Fruit fly (Drosophila melanogaster): ENCODE data around the gene CG6282.
A peak's percentile ranks its signal among the peaks of the same experiment; 100 is the strongest.

The CG6282 gene

dm6 chr3L:8628964-8629363 lies 24.5 kb downstream of the CG6282 start (continued):
- peak; percentile 34 for TF ChIP-seq CG12104 (GFP tag; optimal IDR thresholded peaks at IDR 0.05)
- TF ChIP-seq pho (GFP tag; optimal IDR thresholded peaks at IDR 0.05): no peak
- peak; percentile 58; the same call in 2 of the 3 replicates for TF ChIP-seq Mrtf (GFP tag; IDR thresholded peaks at IDR 0.05)
- TF ChIP-seq cas (GFP tag; IDR thresholded peaks at IDR 0.05): 0 out of 2 replicates have a peak, but pooled peaks have one; percentile 11
- TF ChIP-seq CG30403 (GFP tag; optimal IDR thresholded peaks at IDR 0.05): peak; percentile 8
- peak; percentile 74 for TF ChIP-seq CG10267 (tag; optimal IDR thresholded peaks at IDR 0.05)
- TF ChIP-seq CG10147 (GFP tag; optimal IDR thresholded peaks at IDR 0.05): peak; percentile 66
- TF ChIP-seq ac (GFP tag; optimal IDR thresholded peaks at IDR 0.05): no peak
- peak in 1 of 3 experiments; percentile 51 for TF ChIP-seq Stat92E (GFP tag; optimal IDR thresholded peaks at IDR 0.05)
- TF ChIP-seq CG10543 (GFP tag; optimal IDR thresholded peaks at IDR 0.05): peak; percentile 30
- TF ChIP-seq CG11504 (tag; optimal IDR thresholded peaks at IDR 0.05): peak; percentile 82
- peak; percentile 61 for TF ChIP-seq CG4424 (GFP tag; optimal IDR thresholded peaks at IDR 0.05)
- no peak for TF ChIP-seq Dad (GFP tag; optimal IDR thresholded peaks at IDR 0.05)
- peak; percentile 47; the same call in 1 of the 2 replicates for TF ChIP-seq NFAT (GFP tag; IDR thresholded peaks at IDR 0.05)
- no peak for TF ChIP-seq Lhr (GFP tag; optimal IDR thresholded peaks at IDR 0.05)
- peak; percentile 68 for TF ChIP-seq Sox102F (GFP tag; optimal IDR thresholded peaks at IDR 0.05)
- peak; percentile 82 for TF ChIP-seq CG34422 (GFP tag; IDR thresholded peaks at IDR 0.05)
- no peak for TF ChIP-seq hth (optimal IDR thresholded peaks at IDR 0.05)
- TF ChIP-seq CG12391 (tag; optimal IDR thresholded peaks at IDR 0.05): peak; percentile 63
- TF ChIP-seq Meics (GFP tag; optimal IDR thresholded peaks at IDR 0.05): peak; percentile 59
- TF ChIP-seq sisA (GFP tag; IDR thresholded peaks at IDR 0.05): peak; percentile 60
- TF ChIP-seq sob (GFP tag; IDR thresholded peaks at IDR 0.05): peak; percentile 73
- peak; percentile 82 for TF ChIP-seq CG10979 (tag; optimal IDR thresholded peaks at IDR 0.05)
- TF ChIP-seq CG13624 (GFP tag; optimal IDR thresholded peaks at IDR 0.05): no peak
- TF ChIP-seq ci (GFP tag; IDR thresholded peaks at IDR 0.05): 0 out of 3 replicates have a peak, but pooled peaks have one; percentile 57
- peak; percentile 8 for TF ChIP-seq NfI (GFP tag; optimal IDR thresholded peaks at IDR 0.05)
- no peak for TF ChIP-seq pfk (GFP tag; optimal IDR thresholded peaks at IDR 0.05)
- TF ChIP-seq Nf-YC (tag; optimal IDR thresholded peaks at IDR 0.05): peak; percentile 71
- peak; percentile 71 for TF ChIP-seq ssp (GFP tag; IDR thresholded peaks at IDR 0.05)
- peak; percentile 72 for TF ChIP-seq zfh1 (GFP tag; IDR thresholded peaks at IDR 0.05)
- peak; percentile 32; the same call in 1 of the 2 replicates for TF ChIP-seq CG3847 (GFP tag; IDR thresholded peaks at IDR 0.05)
- peak; percentile 47; the same call in 1 of the 2 replicates for TF ChIP-seq Rx (GFP tag; IDR thresholded peaks at IDR 0.05)
- TF ChIP-seq YL-1 (GFP tag; optimal IDR thresholded peaks at IDR 0.05): no peak
- peak; percentile 33; the same call in 1 of the 3 replicates for TF ChIP-seq CG14050 (GFP tag; IDR thresholded peaks at IDR 0.05)
- peak; percentile 30; the same call in 1 of the 2 replicates for TF ChIP-seq CG5953 (GFP tag; IDR thresholded peaks at IDR 0.05)
- TF ChIP-seq D19B (GFP tag; optimal IDR thresholded peaks at IDR 0.05): peak; percentile 1
- peak; percentile 37; the same call in 1 of the 2 replicates for TF ChIP-seq ro (GFP tag; IDR thresholded peaks at IDR 0.05)
- no peak for TF ChIP-seq dati (GFP tag; IDR thresholded peaks at IDR 0.05)
- TF ChIP-seq rib (GFP tag; IDR thresholded peaks at IDR 0.05): peak; percentile 58; the same call in 1 of the 2 replicates
- TF ChIP-seq CG8388 (GFP tag; optimal IDR thresholded peaks at IDR 0.05): peak; percentile 49
- TF ChIP-seq tap (tag; optimal IDR thresholded peaks at IDR 0.05): peak; percentile 58
- TF ChIP-seq h (optimal IDR thresholded peaks at IDR 0.05): no peak
- peak; percentile 44 for TF ChIP-seq CG9437 (GFP tag; optimal IDR thresholded peaks at IDR 0.05)
- TF ChIP-seq ato (GFP tag; IDR thresholded peaks at IDR 0.05; ENCODE audit: partially characterized antibody): no peak
- peak; percentile 60 for TF ChIP-seq CG18599 (GFP tag; optimal IDR thresholded peaks at IDR 0.05)
- TF ChIP-seq Med (GFP tag): peak; percentile 63
- TF ChIP-seq bcd (GFP tag; optimal IDR thresholded peaks at IDR 0.05): peak; percentile 64
- TF ChIP-seq MTF-1 (GFP tag; optimal IDR thresholded peaks at IDR 0.05; ENCODE audit: borderline replicate concordance): no peak
- TF ChIP-seq CG14667 (GFP tag; IDR thresholded peaks at IDR 0.05): peak; percentile 82
- peak; percentile 31 for TF ChIP-seq CG10209 (GFP tag; optimal IDR thresholded peaks at IDR 0.05)

All from whole organism, embryonic.